Fruit fly (Drosophila melanogaster): ENCODE results near the gene asun.

asun gene

dm6 chr3R:16290242-16290824 is 26.3 kb downstream of the asun start:
- no peak for TF ChIP-seq CTCF (optimal IDR thresholded peaks at IDR 0.05)
- no peak for TF ChIP-seq CG8478 (optimal IDR thresholded peaks at IDR 0.05)

- TF ChIP-seq CTCF (optimal IDR thresholded peaks at IDR 0.05): no peak
- TF ChIP-seq CG8478 (optimal IDR thresholded peaks at IDR 0.05): no peak
These were observed 31.5 kb downstream of the asun start for dm6 chr3R:16295513-16296123.

dm6 chr3R:16305185-16305989 is 41.3 kb downstream of the asun start, which contains the start of gene Zip89B:
Gene Zip89B (plus strand): TSS chr3R:16305758.
- no peak for TF ChIP-seq CG8478 (optimal IDR thresholded peaks at IDR 0.05)
- TF ChIP-seq CTCF (optimal IDR thresholded peaks at IDR 0.05): peak; percentile 46 to 61

- TF ChIP-seq CG8478 (optimal IDR thresholded peaks at IDR 0.05) (no peak), CTCF (optimal IDR thresholded peaks at IDR 0.05) (no peak)
These were observed 44.0 kb downstream of the asun start for dm6 chr3R:16308057-16308456.

- TF ChIP-seq CTCF (optimal IDR thresholded peaks at IDR 0.05): no peak
- TF ChIP-seq CG8478 (optimal IDR thresholded peaks at IDR 0.05): no peak
These were observed 45.4 kb downstream of the asun start for dm6 chr3R:16309302-16310080.

- no peak for TF ChIP-seq CTCF (optimal IDR thresholded peaks at IDR 0.05)
- TF ChIP-seq CG8478 (optimal IDR thresholded peaks at IDR 0.05): no peak
These were observed 46.0 kb downstream of the asun start for dm6 chr3R:16310081-16310493.
